Worm (Caenorhabditis elegans) whole organism, midembryonic: ENCODE measurements around the gene D1005.5.
A peak's percentile ranks its signal among the peaks of the same experiment; 100 is the strongest.

Experiments
- T22C8.4 ChIP-seq: fragments of 200-800 bp; sonication (Bioruptor generic); IDR thresholded peaks from 2 replicates; pipeline ENCODE4 v1.3.6; 2022; ENCODE audit warnings: missing genetic modification characterization, missing compliant biosample characterization
- cog-1 ChIP-seq: sonication (generic microtip); optimal IDR thresholded peaks from 2 replicates; lab custom pipeline; 2016; ENCODE audit warnings: missing genetic modification characterization, missing compliant biosample characterization
- flt-1 ChIP-seq: fragments of 200-800 bp; sonication (Bioruptor generic); IDR thresholded peaks from 2 replicates; pipeline ENCODE4 v1.3.6; 2022; ENCODE audit warnings: missing genetic modification characterization, missing compliant biosample characterization
- klf-2 ChIP-seq: fragments of 200-800 bp; sonication (Bioruptor generic); conservative IDR thresholded peaks from 2 replicates; pipeline ENCODE4 v1.3.6; 2022; ENCODE audit warnings: missing genetic modification reagents, missing genetic modification characterization, missing compliant biosample characterization
- med-1 ChIP-seq: sonication (generic microtip); optimal IDR thresholded peaks from 2 replicates; lab custom pipeline; 2017; ENCODE audit warnings: missing genetic modification characterization, mild to moderate bottlenecking, missing compliant biosample characterization, antibody characterized with exemption, missing genetic modification reagents; ENCODE audit not compliant: insufficient read depth
- ref-1 ChIP-seq: fragments of 200-800 bp; sonication (Bioruptor generic); conservative IDR thresholded peaks from 2 replicates; pipeline ENCODE4 v1.3.6; 2022; ENCODE audit warnings: missing genetic modification reagents, missing genetic modification characterization, missing compliant biosample characterization
- tab-1 ChIP-seq: fragments of 200-800 bp; sonication (Bioruptor generic); IDR thresholded peaks from 2 replicates; pipeline ENCODE4 v1.3.6; 2022; ENCODE audit warnings: missing genetic modification characterization, missing compliant biosample characterization
- ztf-23 ChIP-seq: fragments of 200-800 bp; sonication (Bioruptor generic); IDR thresholded peaks from 2 replicates; pipeline ENCODE4 v1.3.6; 2022; ENCODE audit warnings: missing genetic modification reagents, missing genetic modification characterization, missing compliant biosample characterization
- ztf-29 ChIP-seq: fragments of 200-800 bp; sonication (Bioruptor generic); IDR thresholded peaks from 2 replicates; pipeline ENCODE4 v1.3.6; 2022; ENCODE audit warnings: missing genetic modification reagents, missing genetic modification characterization, missing compliant biosample characterization

The D1005.5 gene

ce11 chrX:1476005-1476404 lies 3.2 kb upstream of the D1005.5 start:
- TF ChIP-seq med-1 (GFP tag; lab: Kevin White, UChicago) (no peak), klf-2 (GFP tag; lab: Robert Waterston, UW) (no peak), T22C8.4 (GFP tag; lab: Robert Waterston, UW) (no peak), ref-1 (GFP tag; lab: Robert Waterston, UW) (no peak), cog-1 (tag; lab: Kevin White, UChicago) (no peak), tab-1 (GFP tag; lab: Robert Waterston, UW) (no peak), ztf-29 (GFP tag; lab: Robert Waterston, UW) (no peak), flt-1 (GFP tag; lab: Robert Waterston, UW) (no peak), ztf-23 (GFP tag; lab: Robert Waterston, UW) (no peak)

ce11 chrX:1473794-1474193 lies 1.0 kb upstream of the D1005.5 start:
- TF ChIP-seq T22C8.4 (GFP tag; lab: Robert Waterston, UW) (no peak), ztf-23 (GFP tag; lab: Robert Waterston, UW) (no peak), klf-2 (GFP tag; lab: Robert Waterston, UW) (no peak), ztf-29 (GFP tag; lab: Robert Waterston, UW) (no peak), cog-1 (tag; lab: Kevin White, UChicago) (no peak), ref-1 (GFP tag; lab: Robert Waterston, UW) (no peak), tab-1 (GFP tag; lab: Robert Waterston, UW) (no peak), flt-1 (GFP tag; lab: Robert Waterston, UW) (no peak), med-1 (GFP tag; lab: Kevin White, UChicago) (no peak)

ce11 chrX:1471232-1471631 lies 1.5 kb downstream of the D1005.5 start:
- TF ChIP-seq ref-1 (GFP tag; lab: Robert Waterston, UW) (no peak), klf-2 (GFP tag; lab: Robert Waterston, UW) (0 out of 2 replicates have a peak, but pooled peaks have one; percentile 20)

- TF ChIP-seq ztf-23 (GFP tag; lab: Robert Waterston, UW) (no peak), tab-1 (GFP tag; lab: Robert Waterston, UW) (no peak), ref-1 (GFP tag; lab: Robert Waterston, UW) (no peak), ztf-29 (GFP tag; lab: Robert Waterston, UW) (no peak), flt-1 (GFP tag; lab: Robert Waterston, UW) (no peak), cog-1 (tag; lab: Kevin White, UChicago) (no peak), T22C8.4 (GFP tag; lab: Robert Waterston, UW) (no peak), klf-2 (GFP tag; lab: Robert Waterston, UW) (no peak), med-1 (GFP tag; lab: Kevin White, UChicago) (no peak)
Observed at ce11 chrX:1468057-1468456, 4.7 kb downstream of the D1005.5 start.

- TF ChIP-seq ref-1 (GFP tag; lab: Robert Waterston, UW) (no peak), med-1 (GFP tag; lab: Kevin White, UChicago) (no peak), tab-1 (GFP tag; lab: Robert Waterston, UW) (no peak), cog-1 (tag; lab: Kevin White, UChicago) (no peak), T22C8.4 (GFP tag; lab: Robert Waterston, UW) (no peak), ztf-23 (GFP tag; lab: Robert Waterston, UW) (no peak), ztf-29 (GFP tag; lab: Robert Waterston, UW) (no peak), flt-1 (GFP tag; lab: Robert Waterston, UW) (no peak), klf-2 (GFP tag; lab: Robert Waterston, UW) (no peak)
Observed at ce11 chrX:1464699-1465098, 8.1 kb downstream of the D1005.5 start, which contains the start of gene D1005.6. Gene D1005.6 (minus strand): TSS chrX:1464799.

ce11 chrX:1459756-1460155 lies 13.0 kb downstream of the D1005.5 start:
- TF ChIP-seq tab-1 (GFP tag; lab: Robert Waterston, UW) (no peak), cog-1 (tag; lab: Kevin White, UChicago) (no peak), ztf-29 (GFP tag; lab: Robert Waterston, UW) (no peak), med-1 (GFP tag; lab: Kevin White, UChicago) (no peak), ref-1 (GFP tag; lab: Robert Waterston, UW) (no peak), ztf-23 (GFP tag; lab: Robert Waterston, UW) (no peak), T22C8.4 (GFP tag; lab: Robert Waterston, UW) (no peak), flt-1 (GFP tag; lab: Robert Waterston, UW) (no peak), klf-2 (GFP tag; lab: Robert Waterston, UW) (no peak)

- TF ChIP-seq klf-2 (GFP tag; lab: Robert Waterston, UW): no peak
- TF ChIP-seq tab-1 (GFP tag; lab: Robert Waterston, UW): no peak
- TF ChIP-seq med-1 (GFP tag; lab: Kevin White, UChicago): no peak
- TF ChIP-seq flt-1 (GFP tag; lab: Robert Waterston, UW): no peak
- no peak for TF ChIP-seq cog-1 (tag; lab: Kevin White, UChicago)
- no peak for TF ChIP-seq T22C8.4 (GFP tag; lab: Robert Waterston, UW)
- no peak for TF ChIP-seq ztf-29 (GFP tag; lab: Robert Waterston, UW)
- TF ChIP-seq ref-1 (GFP tag; lab: Robert Waterston, UW): no peak
- no peak for TF ChIP-seq ztf-23 (GFP tag; lab: Robert Waterston, UW)
Observed at ce11 chrX:1458793-1459192, 14.0 kb downstream of the D1005.5 start, which contains the start of gene D1005.2. Gene D1005.2 (plus strand): TSS chrX:1459022.

ce11 chrX:1456350-1457080 lies 16.3 kb downstream of the D1005.5 start:
- no peak for TF ChIP-seq ref-1 (GFP tag; lab: Robert Waterston, UW)
- no peak for TF ChIP-seq med-1 (GFP tag; lab: Kevin White, UChicago)
- no peak for TF ChIP-seq ztf-23 (GFP tag; lab: Robert Waterston, UW)
- TF ChIP-seq flt-1 (GFP tag; lab: Robert Waterston, UW): no peak
- no peak for TF ChIP-seq tab-1 (GFP tag; lab: Robert Waterston, UW)
- no peak for TF ChIP-seq ztf-29 (GFP tag; lab: Robert Waterston, UW)
- no peak for TF ChIP-seq cog-1 (tag; lab: Kevin White, UChicago)
- TF ChIP-seq T22C8.4 (GFP tag; lab: Robert Waterston, UW): no peak
- TF ChIP-seq klf-2 (GFP tag; lab: Robert Waterston, UW): no peak
